Fruit fly (Drosophila melanogaster): ENCODE measurements around the gene ttk.

Gene ttk

dm6 chr3R:31743279-31743678 is 29.6 kb downstream of the ttk start, which contains the start of gene Tbca (continued):
- TF ChIP-seq CG31441 (GFP tag; IDR thresholded peaks at IDR 0.05) (no peak), CG18476 (GFP tag; optimal IDR thresholded peaks at IDR 0.05) (no peak), CG10959 (GFP tag; IDR thresholded peaks at IDR 0.05) (no peak), CrebB (tag; optimal IDR thresholded peaks at IDR 0.05) (no peak), CG32772 (GFP tag; IDR thresholded peaks at IDR 0.05) (peak; percentile 70; the same call in 1 of the 2 replicates), Ravus (GFP tag; IDR thresholded peaks at IDR 0.05) (no peak), CG16813 (GFP tag; IDR thresholded peaks at IDR 0.05; ENCODE audit: partially characterized antibody) (peak; percentile 53; the same call in 2 of the 3 replicates), CG13424 (tag; optimal IDR thresholded peaks at IDR 0.05) (no peak), Rfx (GFP tag; IDR thresholded peaks at IDR 0.05) (no peak), CG30020 (tag; optimal IDR thresholded peaks at IDR 0.05) (peak; percentile 16), CG4730 (GFP tag; IDR thresholded peaks at IDR 0.05) (no peak), CG34224 (GFP tag; IDR thresholded peaks at IDR 0.05; ENCODE audit: partially characterized antibody) (peak; percentile 63; the same call in 2 of the 3 replicates), ato (GFP tag; IDR thresholded peaks at IDR 0.05; ENCODE audit: partially characterized antibody) (peak; percentile 52; the same call in 1 of the 2 replicates), CG12769 (tag; optimal IDR thresholded peaks at IDR 0.05) (no peak), CG6791 (GFP tag; IDR thresholded peaks at IDR 0.05; ENCODE audit: partially characterized antibody) (peak; percentile 35; the same call in 1 of the 3 replicates), CG14710 (tag; optimal IDR thresholded peaks at IDR 0.05) (peak; percentile 22), lola (GFP tag; optimal IDR thresholded peaks at IDR 0.05) (no peak), CG10274 (GFP tag; optimal IDR thresholded peaks at IDR 0.05) (no peak), CG17186 (GFP tag; optimal IDR thresholded peaks at IDR 0.05) (peak; percentile 55), CG11247 (GFP tag; IDR thresholded peaks at IDR 0.05) (no peak), CG4282 (GFP tag; optimal IDR thresholded peaks at IDR 0.05) (no peak), CG42726 (GFP tag; IDR thresholded peaks at IDR 0.05; ENCODE audit: partially characterized antibody) (peak; percentile 31; the same call in 1 of the 2 replicates), Dek (tag; optimal IDR thresholded peaks at IDR 0.05) (no peak), Sry-δ (GFP tag; optimal IDR thresholded peaks at IDR 0.05) (peak; percentile 51), row (GFP tag; IDR thresholded peaks at IDR 0.05) (peak; percentile 19; the same call in 1 of the 3 replicates), CG10267 (tag; optimal IDR thresholded peaks at IDR 0.05) (peak; percentile 43), Myb (GFP tag; optimal IDR thresholded peaks at IDR 0.05) (peak; percentile 87), ERR (GFP tag; optimal IDR thresholded peaks at IDR 0.05) (no peak), Doc2 (GFP tag; IDR thresholded peaks at IDR 0.05) (no peak), z (GFP tag; IDR thresholded peaks at IDR 0.05) (no peak), kay (GFP tag; optimal IDR thresholded peaks at IDR 0.05) (peak; percentile 100), repo (GFP tag; optimal IDR thresholded peaks at IDR 0.05) (no peak), CG5953 (GFP tag; IDR thresholded peaks at IDR 0.05) (no peak), CG1603 (tag; optimal IDR thresholded peaks at IDR 0.05) (peak; percentile 54), D19B (GFP tag; optimal IDR thresholded peaks at IDR 0.05) (no peak), nerfin-1 (tag; optimal IDR thresholded peaks at IDR 0.05) (no peak), stwl (tag; optimal IDR thresholded peaks at IDR 0.05) (peak; percentile 11), CG2875 (GFP tag; optimal IDR thresholded peaks at IDR 0.05) (no peak), Hr51 (GFP tag; optimal IDR thresholded peaks at IDR 0.05) (no peak), C15 (GFP tag; IDR thresholded peaks at IDR 0.05) (no peak), sna (GFP tag; IDR thresholded peaks at IDR 0.05; ENCODE audit: partially characterized antibody) (peak; percentile 55; the same call in 1 of the 2 replicates), CG14965 (GFP tag; optimal IDR thresholded peaks at IDR 0.05; ENCODE audit: borderline replicate concordance) (no peak), run (tag; optimal IDR thresholded peaks at IDR 0.05) (no peak), exex (tag; optimal IDR thresholded peaks at IDR 0.05) (no peak), Sin3A (optimal IDR thresholded peaks at IDR 0.05) (peak; percentile 8), CG4617 (GFP tag; optimal IDR thresholded peaks at IDR 0.05; ENCODE audit: borderline replicate concordance) (peak; percentile 1), chm (GFP tag; IDR thresholded peaks at IDR 0.05) (no peak), CG3065 (GFP tag; optimal IDR thresholded peaks at IDR 0.05) (no peak), Hr39 (optimal IDR thresholded peaks at IDR 0.05) (no peak), gsb-n (tag; optimal IDR thresholded peaks at IDR 0.05) (no peak), slbo (GFP tag; IDR thresholded peaks at IDR 0.05) (no peak)

Measured in whole organism, embryonic.